Worm (Caenorhabditis elegans) whole organism, L1 larva: ENCODE results near the gene F45E1.2.

Experiments used
- C04F5.9 ChIP-seq: sonication (generic microtip); optimal IDR thresholded peaks from 2 replicates; lab custom pipeline; 2016; ENCODE audit warnings: missing genetic modification characterization, missing compliant biosample characterization
- Y116A8C.19 ChIP-seq: sonication (generic microtip); optimal IDR thresholded peaks from 2 replicates; lab custom pipeline; 2016; ENCODE audit warnings: missing compliant biosample characterization, missing genetic modification characterization, borderline replicate concordance
- alr-1 ChIP-seq: fragments of 200-800 bp; sonication (Bioruptor generic); optimal IDR thresholded peaks from 2 replicates; lab custom pipeline; 2018; ENCODE audit warnings: borderline replicate concordance, mild to moderate bottlenecking, missing genetic modification characterization, missing compliant biosample characterization
- aly-2 ChIP-seq: fragments of 150-350 bp; optimal IDR thresholded peaks from 2 replicates; lab custom pipeline; 2014; ENCODE audit warnings: missing biosample characterization, missing genetic modification characterization
- blmp-1 ChIP-seq: fragments of 150-350 bp; optimal IDR thresholded peaks from 2 replicates; lab custom pipeline; 2014; ENCODE audit warnings: missing biosample characterization, missing genetic modification characterization
- ceh-88 ChIP-seq: fragments of 200-800 bp; sonication (Bioruptor generic); IDR thresholded peaks from 2 replicates; pipeline ENCODE4 v1.3.6; 2022; ENCODE audit warnings: missing genetic modification characterization, missing compliant biosample characterization
- ceh-90 ChIP-seq: sonication (generic microtip); optimal IDR thresholded peaks from 2 replicates; lab custom pipeline; 2016; ENCODE audit warnings: missing genetic modification characterization, missing compliant biosample characterization
- ces-1 ChIP-seq: fragments of 150-350 bp; optimal IDR thresholded peaks from 2 replicates; lab custom pipeline; 2014; ENCODE audit warnings: missing biosample characterization, missing genetic modification reagents, missing genetic modification characterization
- dpl-1 ChIP-seq, 3 experiments: fragments of 150-350 bp in 2 of 3; sonication (generic microtip) in 1 of 3; optimal IDR thresholded peaks; 2 replicates each; lab custom pipeline; 2014 to 2017; ENCODE audit warnings: missing biosample characterization in 3 of 3, missing genetic modification characterization in 3 of 3, missing genetic modification reagents in 3 of 3
- dsc-1 ChIP-seq: sonication (generic microtip); optimal IDR thresholded peaks from 2 replicates; lab custom pipeline; 2016; ENCODE audit warnings: mild to moderate bottlenecking, missing genetic modification characterization, missing compliant biosample characterization
- efl-1 ChIP-seq, 4 experiments: fragments of 150-350 bp; optimal IDR thresholded peaks in 3 of 4; peaks in 1 of 4; 1 replicate in 1 of 4; 2 replicates in 3 of 4; lab custom pipeline; 2014; ENCODE audit warnings: missing biosample characterization in 2 of 4, missing genetic modification characterization in 2 of 4, missing genetic modification reagents in 2 of 4
- efl-3 ChIP-seq: fragments of 200-800 bp; sonication (Bioruptor generic); optimal IDR thresholded peaks from 2 replicates; lab custom pipeline; 2018; ENCODE audit warnings: mild to moderate bottlenecking, missing genetic modification characterization, missing compliant biosample characterization
- egl-13 ChIP-seq: sonication (generic microtip); optimal IDR thresholded peaks from 2 replicates; lab custom pipeline; 2016; ENCODE audit warnings: missing genotype, missing genetic modification reagents, missing genetic modification characterization, missing compliant biosample characterization
- elt-2 ChIP-seq: sonication (generic microtip); optimal IDR thresholded peaks from 2 replicates; lab custom pipeline; 2016; ENCODE audit warnings: missing genetic modification characterization, mild to moderate bottlenecking, inconsistent platforms, missing compliant biosample characterization, missing genetic modification reagents
- ets-5 ChIP-seq: fragments of 200-800 bp; sonication (Bioruptor generic); IDR thresholded peaks from 2 replicates; pipeline ENCODE4 v1.3.6; 2022; ENCODE audit warnings: missing genetic modification characterization, missing compliant biosample characterization
- fos-1 ChIP-seq: fragments of 150-350 bp; optimal IDR thresholded peaks from 2 replicates; lab custom pipeline; 2014; ENCODE audit warnings: missing biosample characterization, missing genetic modification characterization
- grh-1 ChIP-seq: fragments of 200-800 bp; sonication (Bioruptor generic); IDR thresholded peaks from 2 replicates; pipeline ENCODE4 v1.3.6; 2022; ENCODE audit warnings: missing genetic modification reagents, missing genetic modification characterization, missing compliant biosample characterization
- hpl-2 ChIP-seq: fragments of 150-350 bp; optimal IDR thresholded peaks from 2 replicates; lab custom pipeline; 2014; ENCODE audit warnings: missing biosample characterization, missing genetic modification reagents, missing genetic modification characterization
- irx-1 ChIP-seq: sonication (generic microtip); optimal IDR thresholded peaks from 2 replicates; lab custom pipeline; 2016; ENCODE audit warnings: missing genetic modification characterization, missing compliant biosample characterization
- lin-13 ChIP-seq: fragments of 150-350 bp; optimal IDR thresholded peaks from 2 replicates; lab custom pipeline; 2014; ENCODE audit warnings: missing biosample characterization, missing genetic modification reagents, missing genetic modification characterization
- lin-14 ChIP-seq: fragments of 200-800 bp; sonication (Bioruptor generic); optimal IDR thresholded peaks from 2 replicates; lab custom pipeline; 2018; ENCODE audit warnings: mild to moderate bottlenecking, missing genetic modification characterization, moderate library complexity, missing compliant biosample characterization
- lin-15B ChIP-seq: fragments of 150-350 bp; sonication (generic microtip); optimal IDR thresholded peaks from 3 replicates; lab custom pipeline; 2014; ENCODE audit warnings: missing biosample characterization, missing genetic modification characterization
- lin-35 ChIP-seq, 2 experiments: fragments of 150-350 bp; optimal IDR thresholded peaks; 2 replicates each; lab custom pipeline; 2014; ENCODE audit warnings: missing biosample characterization in 2 of 2, missing genetic modification characterization in 2 of 2, missing genetic modification reagents in 2 of 2
- lin-39 ChIP-seq: fragments of 150-350 bp; optimal IDR thresholded peaks from 2 replicates; lab custom pipeline; 2014; ENCODE audit warnings: missing biosample characterization, missing genetic modification reagents, missing genetic modification characterization
- lsy-2 ChIP-seq, 2 experiments: fragments of 150-350 bp; optimal IDR thresholded peaks; 2 replicates each; lab custom pipeline; 2014; ENCODE audit warnings: missing biosample characterization in 2 of 2, missing genetic modification characterization in 2 of 2
- mdl-1 ChIP-seq, 2 experiments: fragments of 150-350 bp; optimal IDR thresholded peaks; 2 replicates each; lab custom pipeline; 2014 to 2017; ENCODE audit warnings: missing biosample characterization in 2 of 2, missing genetic modification characterization in 2 of 2, inconsistent platforms in 1 of 2
- mef-2 ChIP-seq: fragments of 150-350 bp; optimal IDR thresholded peaks from 2 replicates; lab custom pipeline; 2014; ENCODE audit warnings: missing biosample characterization, missing genetic modification characterization
- nhr-11 ChIP-seq: fragments of 150-350 bp; optimal IDR thresholded peaks from 2 replicates; lab custom pipeline; 2014; ENCODE audit warnings: missing biosample characterization, missing genetic modification characterization
- nhr-12 ChIP-seq: sonication (generic microtip); optimal IDR thresholded peaks from 2 replicates; lab custom pipeline; 2017; ENCODE audit warnings: missing biosample characterization, missing genetic modification characterization
- nhr-19 ChIP-seq: fragments of 200-800 bp; sonication (Bioruptor generic); conservative IDR thresholded peaks from 2 replicates; pipeline ENCODE4 v1.3.6; 2022; ENCODE audit warnings: missing genetic modification characterization, missing compliant biosample characterization
- nhr-20 ChIP-seq: sonication (generic microtip); optimal IDR thresholded peaks from 2 replicates; lab custom pipeline; 2016; ENCODE audit warnings: mild to moderate bottlenecking, missing genetic modification characterization, missing compliant biosample characterization
- nhr-237 ChIP-seq: fragments of 150-350 bp; optimal IDR thresholded peaks from 2 replicates; lab custom pipeline; 2014; ENCODE audit warnings: missing biosample characterization, missing genetic modification characterization
- nhr-28 ChIP-seq: fragments of 150-350 bp; optimal IDR thresholded peaks from 2 replicates; lab custom pipeline; 2014; ENCODE audit warnings: missing biosample characterization, missing genetic modification characterization
- nhr-47 ChIP-seq: sonication (generic microtip); optimal IDR thresholded peaks from 2 replicates; lab custom pipeline; 2016; ENCODE audit warnings: mild to moderate bottlenecking, missing genetic modification characterization, moderate library complexity, missing compliant biosample characterization
- nhr-76 ChIP-seq: sonication (generic microtip); optimal IDR thresholded peaks from 2 replicates; lab custom pipeline; 2017; ENCODE audit warnings: missing biosample characterization, missing genetic modification characterization
- nhr-77 ChIP-seq: fragments of 150-350 bp; optimal IDR thresholded peaks from 2 replicates; lab custom pipeline; 2014; ENCODE audit warnings: missing biosample characterization, missing genetic modification characterization
- pag-3 ChIP-seq: sonication (generic microtip); optimal IDR thresholded peaks from 2 replicates; lab custom pipeline; 2017; ENCODE audit warnings: missing genetic modification characterization, mild to moderate bottlenecking, missing compliant biosample characterization, antibody characterized with exemption, borderline replicate concordance; ENCODE audit not compliant: insufficient read depth
- pax-3 ChIP-seq: fragments of 200-800 bp; sonication (Bioruptor generic); optimal IDR thresholded peaks from 2 replicates; lab custom pipeline; 2018; ENCODE audit warnings: mild to moderate bottlenecking, missing genetic modification characterization, moderate library complexity, missing compliant biosample characterization
- pqm-1 ChIP-seq: sonication (generic microtip); optimal IDR thresholded peaks from 3 replicates; lab custom pipeline; 2017; ENCODE audit warnings: missing biosample characterization, missing genetic modification characterization
- snu-23 ChIP-seq: sonication (generic microtip); optimal IDR thresholded peaks from 2 replicates; lab custom pipeline; 2016; ENCODE audit warnings: missing genetic modification characterization, missing compliant biosample characterization
- sox-4 ChIP-seq: sonication (generic microtip); optimal IDR thresholded peaks from 2 replicates; lab custom pipeline; 2016; ENCODE audit warnings: missing genetic modification characterization, missing compliant biosample characterization
- sptf-1 ChIP-seq: fragments of 150-350 bp; optimal IDR thresholded peaks from 2 replicates; lab custom pipeline; 2014; ENCODE audit warnings: missing biosample characterization, missing genetic modification characterization
- tbx-2 ChIP-seq: sonication (generic microtip); optimal IDR thresholded peaks from 2 replicates; lab custom pipeline; 2016; ENCODE audit warnings: missing genetic modification characterization, missing compliant biosample characterization
- tlp-1 ChIP-seq: fragments of 150-350 bp; optimal IDR thresholded peaks from 2 replicates; lab custom pipeline; 2014; ENCODE audit warnings: missing biosample characterization, missing genetic modification characterization
- unc-130 ChIP-seq: fragments of 150-350 bp; optimal IDR thresholded peaks from 2 replicates; lab custom pipeline; 2017; ENCODE audit warnings: missing biosample characterization, missing genetic modification characterization, inconsistent platforms
- unc-62 ChIP-seq: fragments of 150-350 bp; optimal IDR thresholded peaks from 2 replicates; lab custom pipeline; 2014; ENCODE audit warnings: missing biosample characterization, missing genetic modification reagents, missing genetic modification characterization
- unc-86 ChIP-seq: sonication (generic microtip); optimal IDR thresholded peaks from 2 replicates; lab custom pipeline; 2016; ENCODE audit warnings: missing genetic modification characterization, missing compliant biosample characterization
- vab-15 ChIP-seq: sonication (generic microtip); optimal IDR thresholded peaks from 2 replicates; lab custom pipeline; 2017; ENCODE audit warnings: missing genotype, mild to moderate bottlenecking, missing genetic modification characterization, missing compliant biosample characterization
- xbp-1 ChIP-seq: sonication (generic microtip); optimal IDR thresholded peaks from 2 replicates; lab custom pipeline; 2016; ENCODE audit warnings: missing genetic modification characterization, missing compliant biosample characterization

The F45E1.2 gene

DNA sequence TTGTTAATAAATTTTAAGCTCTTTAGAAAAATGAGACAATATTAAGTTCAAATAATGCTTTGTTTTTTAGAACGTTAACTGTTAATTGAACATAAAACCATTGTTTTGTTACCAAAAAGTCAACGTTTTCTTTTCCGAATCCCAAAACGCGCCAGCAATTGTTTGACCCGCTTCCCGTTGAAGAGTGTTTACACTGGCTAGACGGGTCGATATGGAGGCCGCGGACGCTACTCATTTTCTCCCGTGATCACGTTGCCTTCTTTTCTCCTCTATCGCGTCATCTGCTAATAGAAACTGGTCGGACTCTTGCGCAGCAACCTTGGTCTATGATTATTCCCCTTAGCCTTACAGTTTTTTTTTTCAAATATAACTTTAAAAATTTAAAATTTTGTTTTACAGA lies 25.5 kb downstream of the F45E1.2 start, which contains the start of gene C34D10.1 (continued):
- no peak for TF ChIP-seq unc-62 (GFP tag; lab: Kevin White, UChicago)
- peak; percentile 71 for TF ChIP-seq nhr-47 (tag; lab: Kevin White, UChicago)
- TF ChIP-seq nhr-28 (tag; lab: Kevin White, UChicago), result no peak
- no peak for TF ChIP-seq hpl-2 (GFP tag; lab: Kevin White, UChicago)
- TF ChIP-seq nhr-12 (tag; lab: Kevin White, UChicago), result no peak
- TF ChIP-seq C04F5.9, result no peak
- peak; percentile 37 for TF ChIP-seq unc-86
- peak; percentile 50 to 72 (median 66) for TF ChIP-seq dpl-1 (GFP tag; optimal IDR thresholded peaks at IDR 0.05; lab: Kevin White, UChicago)
- peak; percentile 87 for TF ChIP-seq unc-130 (tag; lab: Kevin White, UChicago)
- peak; percentile 88 for TF ChIP-seq nhr-20 (tag; lab: Kevin White, UChicago)
- peak; percentile 80 for TF ChIP-seq tbx-2 (tag; lab: Kevin White, UChicago)
- TF ChIP-seq nhr-76, result no peak
- no peak for TF ChIP-seq alr-1 (tag; lab: Kevin White, UChicago)
- TF ChIP-seq ets-5, result no peak
- TF ChIP-seq nhr-19 (GFP tag; lab: Robert Waterston, UW), result peak; percentile 78
- TF ChIP-seq lin-13 (GFP tag; lab: Kevin White, UChicago), result peak; percentile 50
- peak; percentile 89 for TF ChIP-seq snu-23
- TF ChIP-seq tlp-1 (tag; lab: Kevin White, UChicago), result no peak
- TF ChIP-seq lin-35 (GFP tag; optimal IDR thresholded peaks at IDR 0.05; lab: Kevin White, UChicago), result peak; percentile 65 to 76
- TF ChIP-seq lin-39 (tag; lab: Kevin White, UChicago), result peak; percentile 45
- no peak for TF ChIP-seq pqm-1
- no peak for TF ChIP-seq ceh-90 (tag; lab: Kevin White, UChicago)
- peak; percentile 71 to 74 for TF ChIP-seq lsy-2 (tag; optimal IDR thresholded peaks at IDR 0.05; lab: Kevin White, UChicago)
- peak; percentile 85 for TF ChIP-seq blmp-1 (tag; lab: Kevin White, UChicago)
- no peak for TF ChIP-seq nhr-11 (tag; lab: Kevin White, UChicago)
- no peak for TF ChIP-seq lin-15B (tag; lab: Kevin White, UChicago)
- peak; percentile 85 for TF ChIP-seq xbp-1 (tag; lab: Kevin White, UChicago)
- no peak for TF ChIP-seq pax-3 (tag; lab: Kevin White, UChicago)
- TF ChIP-seq vab-15 (tag; lab: Kevin White, UChicago), result no peak
- TF ChIP-seq nhr-237 (tag; lab: Kevin White, UChicago), result no peak
- no peak for TF ChIP-seq egl-13 (tag; lab: Kevin White, UChicago)
- peak; percentile 95 for TF ChIP-seq lin-14 (GFP tag; lab: Kevin White, UChicago)

DNA sequence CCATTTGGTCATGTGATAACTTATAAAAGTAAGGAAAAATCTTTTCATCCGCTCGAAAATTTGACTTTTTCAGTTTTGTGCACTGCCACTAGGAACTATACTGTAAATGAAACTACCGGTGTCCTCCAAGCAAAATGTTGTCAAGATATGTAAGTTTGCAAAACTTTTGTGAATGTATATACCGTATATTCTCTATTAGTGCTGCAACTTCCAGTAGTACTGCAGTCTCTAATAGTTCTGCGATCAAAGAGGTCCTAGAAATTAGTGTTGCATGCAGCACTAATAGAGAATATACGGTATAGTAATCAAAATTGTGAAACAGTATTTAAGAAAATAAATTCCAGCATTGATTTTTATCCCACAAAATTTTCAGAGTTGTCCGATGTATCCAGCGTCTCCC lies 26.5 kb downstream of the F45E1.2 start:
- no peak for TF ChIP-seq grh-1 (GFP tag; lab: Robert Waterston, UW)
- TF ChIP-seq tbx-2 (tag; lab: Kevin White, UChicago), result no peak
- TF ChIP-seq efl-1 (optimal IDR thresholded peaks at IDR 0.05; lab: Kevin White, UChicago), result no peak
- no peak for TF ChIP-seq efl-1 (GFP tag; optimal IDR thresholded peaks at IDR 0.05 in 1 of 2; lab: Kevin White, UChicago)
- TF ChIP-seq aly-2 (tag; lab: Kevin White, UChicago), result no peak
- TF ChIP-seq Y116A8C.19, result no peak
- TF ChIP-seq fos-1 (tag; lab: Kevin White, UChicago), result no peak
- no peak for TF ChIP-seq ceh-88 (GFP tag; lab: Robert Waterston, UW)
- TF ChIP-seq elt-2 (tag; lab: Kevin White, UChicago), result no peak

DNA sequence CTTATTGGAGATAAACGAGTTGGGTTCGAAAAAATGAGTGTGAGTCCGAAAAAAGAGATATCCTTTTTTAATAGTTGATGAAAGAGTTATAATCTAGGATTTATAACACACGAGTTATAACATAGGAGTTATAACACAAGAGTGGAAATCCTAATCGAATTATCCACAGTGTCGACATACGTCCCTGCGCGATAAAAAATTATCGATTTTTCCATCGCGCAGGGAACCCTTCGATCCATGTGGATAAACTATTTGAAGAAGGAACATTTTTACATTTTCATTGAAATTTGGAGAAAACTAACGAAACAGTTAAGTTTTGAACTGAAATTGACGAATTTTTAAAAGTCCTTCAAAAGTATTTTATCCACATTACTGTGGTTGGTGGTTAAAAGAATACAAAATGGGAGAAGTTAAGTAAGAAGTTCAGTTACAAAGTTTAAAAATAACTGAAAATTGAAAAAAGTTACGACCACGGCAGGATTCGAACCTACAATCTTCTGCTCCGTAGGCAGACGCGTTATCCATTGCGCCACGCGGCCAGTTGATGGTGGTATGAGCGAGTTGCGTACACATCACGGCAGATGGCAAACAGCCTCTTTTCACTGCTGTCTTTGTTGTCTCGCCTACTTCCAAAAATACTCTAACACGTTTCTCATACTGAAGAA lies 32.8 kb downstream of the F45E1.2 start:
- TF ChIP-seq nhr-76 (peak; percentile 78), lin-14 (GFP tag; lab: Kevin White, UChicago) (peak; percentile 98), hpl-2 (GFP tag; lab: Kevin White, UChicago) (peak; percentile 98), unc-86 (peak; percentile 97), nhr-77 (tag; lab: Kevin White, UChicago) (peak; percentile 97), ces-1 (GFP tag; lab: Kevin White, UChicago) (peak; percentile 27), mef-2 (tag; lab: Kevin White, UChicago) (peak; percentile 88), xbp-1 (tag; lab: Kevin White, UChicago) (peak; percentile 97), sptf-1 (tag; lab: Kevin White, UChicago) (no peak), mdl-1 (tag; optimal IDR thresholded peaks at IDR 0.05; lab: Kevin White, UChicago) (peak; percentile 42 to 86), pag-3 (tag; lab: Kevin White, UChicago) (no peak), unc-130 (tag; lab: Kevin White, UChicago) (peak; percentile 71), efl-3 (GFP tag; lab: Kevin White, UChicago) (peak; percentile 97), sox-4 (tag; lab: Kevin White, UChicago) (peak; percentile 99), dsc-1 (peak; percentile 100), nhr-47 (tag; lab: Kevin White, UChicago) (peak; percentile 100), irx-1 (tag; lab: Kevin White, UChicago) (peak; percentile 99)
